Worm (Caenorhabditis elegans): ENCODE data around the gene Y76B12C.6.

DNA sequence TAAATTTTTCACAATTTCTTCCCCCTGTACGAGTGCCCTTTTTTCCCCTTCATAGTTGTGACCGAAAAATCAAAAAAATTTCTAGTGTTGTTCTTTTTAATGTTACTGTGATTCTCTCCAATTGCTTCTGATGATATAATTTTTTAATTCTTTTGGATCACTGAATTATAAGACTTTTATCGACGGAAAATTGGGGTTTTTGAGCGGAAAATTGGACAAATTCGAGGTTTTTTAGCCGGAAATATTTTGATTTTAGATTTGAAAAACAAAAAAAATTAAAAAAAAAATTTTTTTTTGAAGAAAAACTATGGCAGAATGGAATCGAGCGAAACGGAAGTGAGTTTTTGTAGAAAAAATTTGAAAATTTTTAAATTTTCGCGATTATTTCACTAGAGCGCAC, 33.3 kb upstream of the Y76B12C.6 start, which contains the start of gene tsen-54:
- TF ChIP-seq dao-5 (tag; optimal IDR thresholded peaks at IDR 0.05) (no peak), him-1 (tag; optimal IDR thresholded peaks at IDR 0.05) (no peak)

All from whole organism, L4/young adult.